Worm (Caenorhabditis elegans) whole organism, L4 larva: Measurements from ENCODE around the gene srj-44.

Experiments
- F49E8.2 ChIP-seq: sonication (generic microtip); optimal IDR thresholded peaks from 2 replicates; lab custom pipeline; 2016; ENCODE audit warnings: missing compliant biosample characterization, mild to moderate bottlenecking, missing genetic modification characterization, borderline replicate concordance
- Y105C5A.15 ChIP-seq: fragments of 200-800 bp; sonication (Bioruptor generic); IDR thresholded peaks from 2 replicates; pipeline ENCODE4 v1.3.6; 2022; ENCODE audit warnings: missing genetic modification characterization, missing compliant biosample characterization
- ZK337.2 ChIP-seq: fragments of 200-800 bp; sonication (Bioruptor generic); IDR thresholded peaks from 2 replicates; pipeline ENCODE4 v1.3.6; 2022; ENCODE audit warnings: missing genetic modification reagents, missing genetic modification characterization, missing compliant biosample characterization
- ama-1 ChIP-seq: fragments of 150-350 bp; optimal IDR thresholded peaks from 2 replicates; lab custom pipeline; 2014; ENCODE audit warnings: inconsistent platforms, mixed read lengths
- ces-1 ChIP-seq: fragments of 150-350 bp; sonication (generic microtip); optimal IDR thresholded peaks from 4 replicates; lab custom pipeline; 2014; ENCODE audit warnings: missing biosample characterization, missing genetic modification reagents, missing genetic modification characterization
- lin-15B ChIP-seq: fragments of 150-350 bp; sonication (generic microtip); optimal IDR thresholded peaks from 3 replicates; lab custom pipeline; 2014; ENCODE audit warnings: missing biosample characterization, missing genetic modification characterization
- lin-38 ChIP-seq: fragments of 200-800 bp; sonication (Bioruptor generic); IDR thresholded peaks from 2 replicates; pipeline ENCODE4 v1.3.6; 2022; ENCODE audit warnings: missing genetic modification reagents, missing genetic modification characterization, missing compliant biosample characterization
- mep-1 ChIP-seq: fragments of 150-350 bp; sonication (generic microtip); optimal IDR thresholded peaks from 3 replicates; lab custom pipeline; 2014; ENCODE audit warnings: missing biosample characterization, missing genetic modification characterization
- nhr-28 ChIP-seq: fragments of 150-350 bp; optimal IDR thresholded peaks from 2 replicates; lab custom pipeline; 2014; ENCODE audit warnings: missing biosample characterization, missing genetic modification characterization
- snpc-1.2 ChIP-seq: fragments of 200-800 bp; sonication (Bioruptor generic); IDR thresholded peaks from 2 replicates; pipeline ENCODE4 v1.3.6; 2022; ENCODE audit warnings: missing genetic modification reagents, missing genetic modification characterization, missing compliant biosample characterization
- unc-39 ChIP-seq: sonication (generic microtip); optimal IDR thresholded peaks from 2 replicates; lab custom pipeline; 2017; ENCODE audit warnings: missing biosample characterization, missing genetic modification characterization
- ztf-11 ChIP-seq: fragments of 150-350 bp; optimal IDR thresholded peaks from 2 replicates; lab custom pipeline; 2014; ENCODE audit warnings: missing biosample characterization, missing genetic modification characterization

DNA sequence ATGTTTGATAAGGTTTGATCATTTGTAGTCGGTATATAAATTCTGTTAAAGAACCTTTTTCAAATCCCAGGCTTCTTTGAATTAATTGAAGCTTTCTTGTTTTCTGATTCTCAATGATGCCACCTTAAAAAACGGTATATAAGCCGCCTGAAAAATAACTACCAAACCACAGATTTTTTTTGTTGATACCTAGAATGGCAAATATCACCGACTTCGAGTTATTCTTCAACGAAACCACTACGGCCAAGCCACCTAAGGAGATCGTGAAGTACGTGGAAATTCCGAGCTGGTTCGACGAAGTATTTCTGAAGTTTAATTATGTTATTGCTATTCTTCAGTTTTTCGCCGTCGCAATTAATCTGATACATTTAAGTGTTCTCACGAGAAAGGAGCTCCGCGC, 14.9 kb downstream of the srj-44 start, which contains the start of gene srw-2:
- TF ChIP-seq F49E8.2 (tag; lab: Kevin White, UChicago) = no peak
- no peak for TF ChIP-seq nhr-28 (tag; lab: Kevin White, UChicago)
- TF ChIP-seq ces-1 = no peak
- TF ChIP-seq mep-1 (tag; lab: Kevin White, UChicago) = no peak
- no peak for TF ChIP-seq Y105C5A.15
- TF ChIP-seq unc-39 = no peak
- no peak for TF ChIP-seq snpc-1.2 (GFP tag; lab: Robert Waterston, UW)
- no peak for TF ChIP-seq ama-1 (lab: Kevin White, UChicago)
- no peak for TF ChIP-seq lin-15B
- TF ChIP-seq lin-38 (GFP tag; lab: Robert Waterston, UW) = no peak
- no peak for TF ChIP-seq ztf-11
- no peak for TF ChIP-seq ZK337.2
